Fruit fly (Drosophila melanogaster): ENCODE results near the gene Ost48.
A peak's percentile ranks its signal among the peaks of the same experiment; 100 is the strongest.

Gene Ost48

DNA sequence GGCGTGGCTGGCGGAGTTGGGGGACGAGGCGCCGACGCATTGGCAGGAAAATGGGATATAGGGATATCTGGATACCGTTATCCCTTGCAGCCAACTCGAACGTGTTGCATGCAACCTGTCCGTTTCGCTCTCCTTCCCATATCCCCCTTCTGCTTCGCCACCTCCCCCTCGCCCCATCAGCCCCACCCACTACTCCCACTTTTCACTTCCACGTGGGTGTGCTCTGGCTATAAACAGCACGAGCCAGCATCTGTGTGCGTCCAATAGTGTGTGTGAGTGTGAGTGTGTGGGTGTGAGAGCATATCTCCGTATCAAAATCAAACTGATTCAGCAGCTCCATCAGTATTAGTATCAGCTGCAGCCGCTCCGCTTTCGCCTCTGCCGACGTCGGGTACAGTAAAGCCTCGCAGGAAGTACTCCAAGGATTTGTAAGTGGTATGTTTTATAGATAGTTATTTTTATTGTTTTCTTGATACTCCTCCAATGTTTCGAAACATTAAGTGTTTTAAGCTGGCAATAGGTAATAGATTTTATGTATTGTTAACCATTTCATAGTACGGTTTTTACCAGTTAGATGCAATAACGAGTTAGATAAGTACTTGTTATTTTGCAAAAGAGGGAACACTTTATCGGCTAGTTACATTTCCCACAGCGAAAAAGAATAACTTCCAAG is 39.2 kb downstream of the Ost48 start (continued):
- TF ChIP-seq CG6683 (GFP tag; optimal IDR thresholded peaks at IDR 0.05) (no peak), Hr78 (GFP tag; optimal IDR thresholded peaks at IDR 0.05) (no peak), gcm (GFP tag; optimal IDR thresholded peaks at IDR 0.05) (no peak), CG13296 (GFP tag; optimal IDR thresholded peaks at IDR 0.05) (peak; percentile 46), dmrt11E (tag; optimal IDR thresholded peaks at IDR 0.05) (no peak), nerfin-1 (tag; optimal IDR thresholded peaks at IDR 0.05) (peak; percentile 56), ttk (GFP tag; IDR thresholded peaks at IDR 0.05) (no peak), chm (GFP tag; IDR thresholded peaks at IDR 0.05) (0 out of 2 replicates have a peak, but pooled peaks have one; percentile 30), jing (GFP tag; optimal IDR thresholded peaks at IDR 0.05) (no peak), ci (GFP tag; IDR thresholded peaks at IDR 0.05) (peak; percentile 49; the same call in 1 of the 3 replicates), CG2129 (GFP tag; IDR thresholded peaks at IDR 0.05; ENCODE audit: partially characterized antibody) (no peak), jigr1 (GFP tag; IDR thresholded peaks at IDR 0.05) (no peak), org-1 (GFP tag; optimal IDR thresholded peaks at IDR 0.05) (no peak), ftz-f1 (GFP tag; optimal IDR thresholded peaks at IDR 0.05) (no peak), Fer3 (tag; optimal IDR thresholded peaks at IDR 0.05) (peak; percentile 33), CG7928 (GFP tag; optimal IDR thresholded peaks at IDR 0.05) (no peak), Chrac-16 (GFP tag; optimal IDR thresholded peaks at IDR 0.05) (no peak), salm (tag; optimal IDR thresholded peaks at IDR 0.05) (no peak), nmo (GFP tag; optimal IDR thresholded peaks at IDR 0.05) (peak; percentile 68), Eip74EF (GFP tag; optimal IDR thresholded peaks at IDR 0.05) (peak in 1 of 2 experiments; percentile 74), CG13287 (GFP tag; IDR thresholded peaks at IDR 0.05; ENCODE audit: partially characterized antibody) (no peak), Poxn (GFP tag; IDR thresholded peaks at IDR 0.05) (no peak), H15 (GFP tag; IDR thresholded peaks at IDR 0.05) (no peak), ems (GFP tag; optimal IDR thresholded peaks at IDR 0.05) (no peak), nom (GFP tag; optimal IDR thresholded peaks at IDR 0.05) (no peak), Gug (GFP tag; IDR thresholded peaks at IDR 0.05) (no peak), CG3726 (GFP tag; IDR thresholded peaks at IDR 0.05) (no peak), CG11723 (GFP tag; optimal IDR thresholded peaks at IDR 0.05) (no peak), seq (GFP tag; IDR thresholded peaks at IDR 0.05) (no peak), crp (GFP tag; optimal IDR thresholded peaks at IDR 0.05) (no peak), chn (GFP tag; optimal IDR thresholded peaks at IDR 0.05) (no peak), nerfin-2 (GFP tag; IDR thresholded peaks at IDR 0.05; ENCODE audit: partially characterized antibody) (no peak), unpg (GFP tag; optimal IDR thresholded peaks at IDR 0.05) (no peak), CG2712 (tag; optimal IDR thresholded peaks at IDR 0.05) (peak; percentile 13), CG34422 (GFP tag; IDR thresholded peaks at IDR 0.05) (no peak), schlank (tag; optimal IDR thresholded peaks at IDR 0.05) (no peak), gsb (GFP tag; IDR thresholded peaks at IDR 0.05) (no peak), CG17361 (GFP tag; IDR thresholded peaks at IDR 0.05) (no peak; the same call in 1 of the 3 replicates), dan (GFP tag; IDR thresholded peaks at IDR 0.05) (no peak), HmgZ (tag; optimal IDR thresholded peaks at IDR 0.05) (no peak), ken (GFP tag; IDR thresholded peaks at IDR 0.05) (no peak), exex (tag; optimal IDR thresholded peaks at IDR 0.05) (no peak), Dp (GFP tag; optimal IDR thresholded peaks at IDR 0.05) (no peak), CG10565 (GFP tag; optimal IDR thresholded peaks at IDR 0.05) (no peak), CG9797 (GFP tag; optimal IDR thresholded peaks at IDR 0.05) (no peak), CG6689 (GFP tag; IDR thresholded peaks at IDR 0.05) (no peak), CG4404 (GFP tag; IDR thresholded peaks at IDR 0.05) (no peak), CG7839 (tag; optimal IDR thresholded peaks at IDR 0.05) (peak; percentile 65), Opbp (GFP tag; IDR thresholded peaks at IDR 0.05; ENCODE audit: partially characterized antibody) (no peak)
